Worm (Caenorhabditis elegans): ENCODE measurements around the gene F22E5.9.
A peak's percentile ranks its signal among the peaks of the same experiment; 100 is the strongest.
"Not testable (repeated sequence)": the region's sequence is repeated elsewhere in the genome, so short reads cannot be mapped to it uniquely, and the experiment has no call there.

F22E5.9 gene

DNA sequence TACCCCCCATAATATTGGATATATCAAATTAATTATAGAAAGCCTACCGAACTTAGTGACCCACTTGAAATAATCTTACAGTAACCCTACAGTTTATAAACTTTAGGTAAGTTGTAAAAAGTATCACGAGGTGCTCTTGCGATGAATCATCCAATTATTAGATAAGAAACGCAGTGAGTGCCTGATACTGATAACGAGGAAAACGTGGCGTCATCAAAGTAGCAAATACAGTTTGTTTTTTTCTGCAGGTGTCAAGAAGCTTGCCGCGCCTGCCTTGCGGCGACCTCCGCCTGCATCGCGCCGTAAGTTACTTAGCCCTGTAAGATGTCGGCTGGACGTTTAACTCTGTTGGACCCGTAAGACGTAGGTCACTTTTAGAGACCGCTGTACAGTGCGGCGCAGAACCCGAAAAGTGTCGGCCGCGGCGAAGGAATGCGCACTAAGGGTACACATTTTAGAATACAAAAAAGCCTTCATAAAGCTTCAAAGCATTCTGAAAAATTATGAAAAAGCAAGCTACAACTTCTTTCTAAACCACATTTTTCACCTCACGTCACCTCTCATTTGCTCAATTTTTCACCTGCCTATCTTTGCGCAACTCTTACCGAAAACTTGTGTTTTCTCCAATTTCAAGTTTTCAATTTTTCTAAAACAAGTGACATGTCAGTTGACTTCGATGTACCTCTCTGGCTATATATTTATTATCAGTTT, 27.8 kb upstream of the F22E5.9 start, which contains the start of gene sri-38:
Gene sri-38 (plus strand): TSS at position 661 of the 711 bp plus-strand sequence.
- no peak for TF ChIP-seq egl-13 (tag; optimal IDR thresholded peaks at IDR 0.05)
- TF ChIP-seq jun-1 (tag; optimal IDR thresholded peaks at IDR 0.05) = peak; percentile 53
- TF ChIP-seq elt-2 (tag; optimal IDR thresholded peaks at IDR 0.05) = peak; percentile 98
- no peak for TF ChIP-seq ces-1 (GFP tag; optimal IDR thresholded peaks at IDR 0.05)

DNA sequence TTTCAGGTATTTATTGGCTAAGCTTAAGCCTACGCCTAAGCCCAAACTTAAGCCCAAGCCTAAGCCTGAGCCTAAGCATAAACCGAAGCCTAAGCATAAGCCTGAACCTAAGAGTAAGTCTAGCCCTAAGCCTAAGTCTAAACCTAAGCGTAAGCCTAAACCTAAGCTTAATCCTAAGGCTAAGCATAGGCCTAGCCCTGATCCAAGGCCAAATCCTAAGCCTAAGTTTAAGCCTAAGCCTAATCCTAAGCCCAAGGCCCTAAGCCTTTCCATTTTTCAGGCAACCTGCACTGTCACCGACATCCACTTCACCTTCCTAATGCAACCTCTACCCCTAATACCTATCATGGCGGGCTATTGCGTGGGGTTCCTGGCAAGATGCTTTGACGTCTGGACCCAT, 27.2 kb upstream of the F22E5.9 start:
- TF ChIP-seq ces-1 (GFP tag; optimal IDR thresholded peaks at IDR 0.05) = no peak
- TF ChIP-seq dsc-1 (tag; optimal IDR thresholded peaks at IDR 0.05) = no peak
- TF ChIP-seq nhr-76 (tag; optimal IDR thresholded peaks at IDR 0.05) = no peak
- TF ChIP-seq mef-2 (tag; optimal IDR thresholded peaks at IDR 0.05) = no peak
- no peak for TF ChIP-seq pqm-1 (tag; optimal IDR thresholded peaks at IDR 0.05)
- TF ChIP-seq aly-2 (tag; optimal IDR thresholded peaks at IDR 0.05) = no peak
- no peak for TF ChIP-seq swsn-7 (tag; optimal IDR thresholded peaks at IDR 0.05)
- no peak for TF ChIP-seq egl-27 (tag; optimal IDR thresholded peaks at IDR 0.05)
- no peak for TF ChIP-seq hlh-17 (GFP tag; optimal IDR thresholded peaks at IDR 0.05; ENCODE audit: borderline replicate concordance)
- no peak for TF ChIP-seq vab-15 (tag; optimal IDR thresholded peaks at IDR 0.05)
- no peak for TF ChIP-seq nhr-11 (tag; optimal IDR thresholded peaks at IDR 0.05)
- no peak for TF ChIP-seq fos-1 (tag; optimal IDR thresholded peaks at IDR 0.05)
- no peak for TF ChIP-seq unc-62 (GFP tag; optimal IDR thresholded peaks at IDR 0.05)
- no peak for TF ChIP-seq ztf-4 (tag; optimal IDR thresholded peaks at IDR 0.05)
- TF ChIP-seq aha-1 (tag; optimal IDR thresholded peaks at IDR 0.05) = no peak

- TF ChIP-seq pax-3, egl-13, irx-1 (tag; optimal IDR thresholded peaks at IDR 0.05): not testable (repeated sequence)
These were observed 25.9 kb upstream of the F22E5.9 start, which contains the start of gene D2062.13 for ce11 chrII:2612278-2612677. TSS of gene D2062.13 (plus strand) at chrII:2612578.

- TF ChIP-seq skn-1 (tag; optimal IDR thresholded peaks at IDR 0.05); Y116A8C.19 (tag; optimal IDR thresholded peaks at IDR 0.05; ENCODE audit: borderline replicate concordance); nhr-12 (tag; optimal IDR thresholded peaks at IDR 0.05): not testable (repeated sequence)
These were observed 21.6 kb upstream of the F22E5.9 start, which contains the start of gene msrp-5 for ce11 chrII:2616634-2617033. TSS of gene msrp-5 (plus strand) at chrII:2616934.

DNA sequence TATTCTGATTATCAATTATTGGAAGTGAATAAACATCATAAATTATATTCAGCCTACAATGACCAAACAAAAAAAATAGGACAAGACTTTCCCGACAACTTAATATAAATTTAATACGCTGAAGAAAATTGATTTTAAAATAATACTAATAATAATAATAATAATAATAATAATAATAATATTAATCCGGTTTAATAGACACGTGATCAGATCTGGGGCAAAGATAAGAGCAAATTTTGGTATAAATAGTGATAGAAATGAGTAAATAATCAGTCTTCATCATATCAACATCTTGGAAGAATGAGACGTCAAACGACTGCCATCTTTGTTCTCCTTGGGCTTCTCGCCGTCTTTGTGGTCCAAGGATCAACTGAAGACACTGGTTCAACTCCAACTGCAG, 19.0 kb upstream of the F22E5.9 start, which contains the start of gene msrp-6:
Gene msrp-6 (plus strand): TSS at position 301 of the 400 bp plus-strand sequence.
- TF ChIP-seq egl-27 (tag; optimal IDR thresholded peaks at IDR 0.05); mab-9 (GFP tag; IDR thresholded peaks at IDR 0.05); ceh-90 (tag; optimal IDR thresholded peaks at IDR 0.05): not testable (repeated sequence)

- TF ChIP-seq nhr-71 (tag; optimal IDR thresholded peaks at IDR 0.05) (no peak), grh-1 (GFP tag; IDR thresholded peaks at IDR 0.05) (no peak), lsy-2 (tag; optimal IDR thresholded peaks at IDR 0.05) (no peak), vab-15 (tag; optimal IDR thresholded peaks at IDR 0.05) (no peak), sptf-1 (tag; optimal IDR thresholded peaks at IDR 0.05) (no peak), isw-1 (GFP tag; IDR thresholded peaks at IDR 0.05) (no peak)
These were observed 15.7 kb upstream of the F22E5.9 start, which contains the start of gene D2062.5 for ce11 chrII:2622480-2622879. TSS of gene D2062.5 (plus strand) at chrII:2622780.

Data from whole organism, L1 larva.